Fruit fly (Drosophila melanogaster) whole organism, embryonic: ENCODE data around the gene CG43331.

ENCODE experiments used
- CG12769 ChIP-seq: fragments of 200-800 bp; sonication (Bioruptor generic); optimal IDR thresholded peaks from 2 replicates; lab custom pipeline; 2019; ENCODE audit warnings: missing biosample characterization, mild to moderate bottlenecking, missing genetic modification characterization, moderate library complexity
- CG13424 ChIP-seq: fragments of 200-800 bp; sonication (Bioruptor generic); optimal IDR thresholded peaks from 2 replicates; lab custom pipeline; 2019; ENCODE audit warnings: missing biosample characterization, mild to moderate bottlenecking, missing genetic modification characterization, moderate library complexity
- CG14667 ChIP-seq: fragments of 200-800 bp; sonication (Bioruptor generic); IDR thresholded peaks from 2 replicates; pipeline ENCODE4 v1.3.6; 2022; ENCODE audit warnings: missing biosample characterization, missing genetic modification characterization
- CG14860 ChIP-seq: fragments of 200-800 bp; sonication (Bioruptor generic); IDR thresholded peaks from 3 replicates; pipeline ENCODE4 v1.3.6; 2022; ENCODE audit warnings: missing biosample characterization, missing genetic modification characterization; ENCODE audit not compliant: partially characterized antibody
- CG14965 ChIP-seq: fragments of 200-800 bp; sonication (Bioruptor generic); optimal IDR thresholded peaks from 2 replicates; lab custom pipeline; 2016; ENCODE audit warnings: missing biosample characterization, missing genetic modification characterization, borderline replicate concordance
- CG15601 ChIP-seq: fragments of 200-800 bp; sonication (Bioruptor generic); optimal IDR thresholded peaks from 3 replicates; lab custom pipeline; 2019; ENCODE audit warnings: missing biosample characterization, mild to moderate bottlenecking, missing genetic modification characterization, moderate library complexity
- CG15696 ChIP-seq: fragments of 200-800 bp; sonication (Bioruptor generic); optimal IDR thresholded peaks from 2 replicates; lab custom pipeline; 2019; ENCODE audit warnings: missing biosample characterization, mild to moderate bottlenecking, missing genetic modification characterization, moderate library complexity
- CG17186 ChIP-seq: fragments of 200-800 bp; sonication (Bioruptor generic); optimal IDR thresholded peaks from 3 replicates; lab custom pipeline; 2017; ENCODE audit warnings: missing biosample characterization, missing genetic modification reagents, missing genetic modification characterization
- CG34376 ChIP-seq: fragments of 200-800 bp; sonication (Bioruptor generic); optimal IDR thresholded peaks from 2 replicates; lab custom pipeline; 2018; ENCODE audit warnings: missing biosample characterization, mild to moderate bottlenecking, missing genetic modification characterization
- CG4360 ChIP-seq: fragments of 200-800 bp; sonication (Bioruptor generic); IDR thresholded peaks from 2 replicates; pipeline ENCODE4 v1.3.6; 2022; ENCODE audit warnings: missing biosample characterization, missing genetic modification characterization
- CG4404 ChIP-seq: fragments of 200-800 bp; sonication (Bioruptor generic); IDR thresholded peaks from 2 replicates; pipeline ENCODE4 v1.3.6; 2022; ENCODE audit warnings: missing biosample characterization, missing genetic modification characterization
- CG5180 ChIP-seq: fragments of 200-800 bp; sonication (Bioruptor generic); optimal IDR thresholded peaks from 3 replicates; lab custom pipeline; 2017; ENCODE audit warnings: missing biosample characterization, missing genetic modification characterization, mild to moderate bottlenecking, moderate library complexity, missing genetic modification reagents
- CG5245 ChIP-seq: fragments of 200-800 bp; sonication (Bioruptor generic); optimal IDR thresholded peaks from 3 replicates; lab custom pipeline; 2016; ENCODE audit warnings: missing biosample characterization, missing genetic modification characterization
- CG6765 ChIP-seq: fragments of 200-800 bp; sonication (Bioruptor generic); optimal IDR thresholded peaks from 3 replicates; lab custom pipeline; 2017; ENCODE audit warnings: missing biosample characterization, mild to moderate bottlenecking, missing genetic modification characterization
- CG6854 ChIP-seq: fragments of 200-800 bp; sonication (Bioruptor generic); optimal IDR thresholded peaks from 3 replicates; lab custom pipeline; 2017; ENCODE audit warnings: missing biosample characterization, mild to moderate bottlenecking, missing genetic modification characterization
- CG7839 ChIP-seq: fragments of 200-800 bp; sonication (Bioruptor generic); optimal IDR thresholded peaks from 3 replicates; lab custom pipeline; 2018; ENCODE audit warnings: missing biosample characterization, mild to moderate bottlenecking, missing genetic modification characterization, moderate library complexity
- CG9437 ChIP-seq: fragments of 200-800 bp; sonication (Bioruptor generic); optimal IDR thresholded peaks from 2 replicates; lab custom pipeline; 2018; ENCODE audit warnings: missing biosample characterization, mild to moderate bottlenecking, missing genetic modification characterization
- CG9797 ChIP-seq: fragments of 200-800 bp; sonication (Bioruptor generic); optimal IDR thresholded peaks from 3 replicates; lab custom pipeline; 2018; ENCODE audit warnings: missing biosample characterization, mild to moderate bottlenecking, missing genetic modification characterization
- Ets65A ChIP-seq: fragments of 200-800 bp; sonication (Bioruptor generic); peaks from one replicate; lab custom pipeline; 2016; ENCODE audit warnings: missing biosample characterization, missing genetic modification characterization
- Fer3 ChIP-seq: fragments of 200-800 bp; sonication (Bioruptor generic); optimal IDR thresholded peaks from 2 replicates; lab custom pipeline; 2018; ENCODE audit warnings: missing biosample characterization, mild to moderate bottlenecking, missing genetic modification characterization, moderate library complexity
- HLH3B ChIP-seq: fragments of 200-800 bp; sonication (Bioruptor generic); IDR thresholded peaks from 2 replicates; pipeline ENCODE4 v1.3.6; 2022; ENCODE audit warnings: missing biosample characterization, missing genetic modification characterization
- Hr78 ChIP-seq, 2 experiments: fragments of 200-800 bp in 1 of 2; fragments of >200 bp in 1 of 2; sonication (Bioruptor generic) in 1 of 2; optimal IDR thresholded peaks; 2 replicates each; lab custom pipeline; 2017 to 2019; ENCODE audit warnings: missing biosample characterization in 2 of 2, missing genetic modification characterization in 2 of 2, mild to moderate bottlenecking in 1 of 2, moderate library complexity in 1 of 2
- Oli ChIP-seq: fragments of 200-800 bp; sonication (Bioruptor generic); optimal IDR thresholded peaks from 2 replicates; lab custom pipeline; 2018; ENCODE audit warnings: missing biosample characterization, mild to moderate bottlenecking, missing genetic modification characterization, moderate library complexity
- Poxn ChIP-seq: fragments of 200-800 bp; sonication (Bioruptor generic); IDR thresholded peaks from 2 replicates; pipeline ENCODE4 v1.3.6; 2022; ENCODE audit warnings: missing biosample characterization, missing genetic modification characterization
- Sox100B ChIP-seq: fragments of 200-800 bp; sonication (Bioruptor generic); optimal IDR thresholded peaks from 3 replicates; lab custom pipeline; 2018; ENCODE audit warnings: missing biosample characterization, mild to moderate bottlenecking, missing genetic modification characterization
- Xrp1 ChIP-seq: fragments of 200-800 bp; sonication (Bioruptor generic); IDR thresholded peaks from 2 replicates; pipeline ENCODE4 v1.3.6; 2022; ENCODE audit warnings: missing biosample characterization, missing genetic modification characterization
- br ChIP-seq: fragments of >200 bp; optimal IDR thresholded peaks from 2 replicates; lab custom pipeline; 2017
- caup ChIP-seq: fragments of 200-800 bp; sonication (Bioruptor generic); optimal IDR thresholded peaks from 3 replicates; lab custom pipeline; 2017; ENCODE audit warnings: missing biosample characterization, mild to moderate bottlenecking, missing genetic modification characterization, moderate library complexity; ENCODE audit not compliant: severe bottlenecking
- ci ChIP-seq: fragments of 200-800 bp; sonication (Bioruptor generic); IDR thresholded peaks from 3 replicates; pipeline ENCODE4 v1.3.6; 2022; ENCODE audit warnings: missing biosample characterization, missing genetic modification characterization
- cwo ChIP-seq: fragments of 200-800 bp; sonication (Bioruptor generic); optimal IDR thresholded peaks from 3 replicates; lab custom pipeline; 2017; ENCODE audit warnings: missing biosample characterization, missing genetic modification characterization, mild to moderate bottlenecking, moderate library complexity, missing genetic modification reagents
- dan ChIP-seq: fragments of 200-800 bp; sonication (Bioruptor generic); IDR thresholded peaks from 2 replicates; pipeline ENCODE4 v1.3.6; 2022; ENCODE audit warnings: missing biosample characterization, missing genetic modification characterization
- danr ChIP-seq: fragments of 200-800 bp; sonication (Bioruptor generic); IDR thresholded peaks from 2 replicates; pipeline ENCODE4 v1.3.6; 2022; ENCODE audit warnings: missing biosample characterization, missing genetic modification characterization
- ems ChIP-seq: fragments of 200-800 bp; sonication (Bioruptor generic); optimal IDR thresholded peaks from 3 replicates; lab custom pipeline; 2016; ENCODE audit warnings: missing biosample characterization, missing genetic modification characterization
- gt ChIP-seq: fragments of 200-800 bp; sonication (Bioruptor generic); IDR thresholded peaks from 2 replicates; pipeline ENCODE4 v1.3.6; 2022; ENCODE audit warnings: missing biosample characterization, missing genetic modification characterization
- ind ChIP-seq: fragments of 200-800 bp; sonication (Bioruptor generic); optimal IDR thresholded peaks from 3 replicates; lab custom pipeline; 2016; ENCODE audit warnings: missing biosample characterization, missing genetic modification characterization
- knrl ChIP-seq: fragments of 200-800 bp; sonication (Bioruptor generic); IDR thresholded peaks from 3 replicates; pipeline ENCODE4 v1.3.6; 2022; ENCODE audit warnings: missing biosample characterization, missing genetic modification characterization; ENCODE audit not compliant: partially characterized antibody
- mld ChIP-seq: fragments of 200-800 bp; sonication (Bioruptor generic); IDR thresholded peaks from 3 replicates; pipeline ENCODE4 v1.3.6; 2022; ENCODE audit warnings: missing biosample characterization, missing genetic modification characterization; ENCODE audit not compliant: partially characterized antibody
- nmo ChIP-seq: fragments of 200-800 bp; sonication (Bioruptor generic); optimal IDR thresholded peaks from 2 replicates; lab custom pipeline; 2018; ENCODE audit warnings: missing biosample characterization, mild to moderate bottlenecking, missing genetic modification characterization, moderate library complexity
- pros ChIP-seq: fragments of 200-800 bp; sonication (Bioruptor generic); optimal IDR thresholded peaks from 3 replicates; lab custom pipeline; 2019; ENCODE audit warnings: missing biosample characterization, mild to moderate bottlenecking, missing genetic modification characterization, moderate library complexity
- sd ChIP-seq: fragments of 200-800 bp; sonication (Bioruptor generic); optimal IDR thresholded peaks from 3 replicates; lab custom pipeline; 2018; ENCODE audit warnings: missing biosample characterization, mild to moderate bottlenecking, missing genetic modification characterization, moderate library complexity
- sima ChIP-seq: fragments of 200-800 bp; sonication (Bioruptor generic); optimal IDR thresholded peaks from 2 replicates; lab custom pipeline; 2016; ENCODE audit warnings: missing biosample characterization, missing genetic modification characterization
- sr ChIP-seq: fragments of 200-800 bp; sonication (Bioruptor generic); IDR thresholded peaks from 3 replicates; pipeline ENCODE4 v1.3.6; 2022; ENCODE audit warnings: missing biosample characterization, missing genetic modification characterization
- ssp ChIP-seq: fragments of 200-800 bp; sonication (Bioruptor generic); IDR thresholded peaks from 2 replicates; pipeline ENCODE4 v1.3.6; 2022; ENCODE audit warnings: missing biosample characterization, missing genetic modification characterization
- stc ChIP-seq: fragments of 200-800 bp; sonication (Bioruptor generic); IDR thresholded peaks from 2 replicates; pipeline ENCODE4 v1.3.6; 2022; ENCODE audit warnings: missing biosample characterization, missing genetic modification characterization

Gene CG43331

dm6 chr3L:22483452-22483851 is 20.2 kb downstream of the CG43331 start:
- TF ChIP-seq br (lab: Kevin White, UChicago) (no peak), Ets65A (GFP tag; lab: Kevin White, UChicago) (peak; percentile 93)

- TF ChIP-seq CG34376 (GFP tag; lab: Kevin White, UChicago): peak; percentile 53
- TF ChIP-seq sd (tag; lab: Kevin White, UChicago): peak; percentile 38
- peak; percentile 98 for TF ChIP-seq cwo (GFP tag; lab: Kevin White, UChicago)
- TF ChIP-seq Xrp1 (GFP tag; lab: Robert Waterston, UW): no peak
- no peak for TF ChIP-seq gt (GFP tag; lab: Robert Waterston, UW)
- peak in 1 of 2 experiments; percentile 70 for TF ChIP-seq Hr78 (GFP tag; optimal IDR thresholded peaks at IDR 0.05; lab: Kevin White, UChicago)
- no peak for TF ChIP-seq caup
These were observed 29.4 kb downstream of the CG43331 start, which contains the start of gene CG11425 for dm6 chr3L:22474081-22474845. Gene CG11425 (plus strand): TSS chr3L:22474795.

- peak; percentile 67 for TF ChIP-seq CG6765 (GFP tag; lab: Kevin White, UChicago)
- TF ChIP-seq CG4360 (GFP tag; lab: Robert Waterston, UW): no peak
- peak; percentile 2 for TF ChIP-seq CG34376 (GFP tag; lab: Kevin White, UChicago)
- peak; percentile 42 for TF ChIP-seq nmo (GFP tag; lab: Kevin White, UChicago)
- no peak for TF ChIP-seq CG14667 (GFP tag; lab: Robert Waterston, UW)
- no peak for TF ChIP-seq ind (GFP tag; lab: Kevin White, UChicago)
- no peak for TF ChIP-seq Sox100B (GFP tag; lab: Kevin White, UChicago)
- TF ChIP-seq CG15601 (tag; lab: Kevin White, UChicago): no peak
- TF ChIP-seq knrl (GFP tag; lab: Robert Waterston, UW): no peak
- TF ChIP-seq ems (GFP tag; lab: Kevin White, UChicago): no peak
- no peak for TF ChIP-seq dan (GFP tag; lab: Robert Waterston, UW)
- no peak for TF ChIP-seq CG14860 (GFP tag; lab: Robert Waterston, UW)
- no peak for TF ChIP-seq pros (GFP tag; lab: Kevin White, UChicago)
- TF ChIP-seq CG9437 (GFP tag; lab: Kevin White, UChicago): peak; percentile 9
- TF ChIP-seq mld (GFP tag; lab: Robert Waterston, UW): no peak
- TF ChIP-seq ssp (GFP tag; lab: Robert Waterston, UW): 0 out of 2 replicates have a peak, but pooled peaks have one; percentile 14
- TF ChIP-seq CG15696 (tag; lab: Kevin White, UChicago): no peak
- no peak for TF ChIP-seq danr (GFP tag; lab: Robert Waterston, UW)
- TF ChIP-seq CG13424: peak; percentile 69
- TF ChIP-seq CG12769 (tag; lab: Kevin White, UChicago): no peak
- peak; percentile 49; the same call in 1 of the 2 replicates for TF ChIP-seq stc
- TF ChIP-seq HLH3B: peak; percentile 50; the same call in 1 of the 2 replicates
- TF ChIP-seq CG17186 (GFP tag; lab: Kevin White, UChicago): no peak
- no peak for TF ChIP-seq sima (GFP tag; lab: Kevin White, UChicago)
- TF ChIP-seq CG5245 (GFP tag; lab: Kevin White, UChicago): no peak
- TF ChIP-seq ci (GFP tag; lab: Robert Waterston, UW): 0 out of 3 replicates have a peak, but pooled peaks have one; percentile 24
- no peak for TF ChIP-seq CG4404
- TF ChIP-seq sr (GFP tag; lab: Robert Waterston, UW): no peak
- TF ChIP-seq CG6854 (GFP tag; lab: Kevin White, UChicago): peak; percentile 45
- 0 out of 2 replicates have a peak, but pooled peaks have one; percentile 35 for TF ChIP-seq Poxn (GFP tag; lab: Robert Waterston, UW)
- TF ChIP-seq CG5180 (GFP tag; lab: Kevin White, UChicago): no peak
- TF ChIP-seq CG9797 (GFP tag; lab: Kevin White, UChicago): no peak
- peak; percentile 62 for TF ChIP-seq Fer3 (tag; lab: Kevin White, UChicago)
- no peak for TF ChIP-seq CG14965 (GFP tag; lab: Kevin White, UChicago)
- TF ChIP-seq Oli: peak; percentile 45
- TF ChIP-seq CG7839: peak; percentile 74
These were observed 31.9 kb downstream of the CG43331 start for dm6 chr3L:22471586-22472291.
